Fruit fly (Drosophila melanogaster) whole organism, prepupa: ENCODE data around the gene cmb.

Experiments used
- Blimp-1 ChIP-seq: fragments of 200-800 bp; sonication (Bioruptor generic); optimal IDR thresholded peaks from 3 replicates; lab custom pipeline; 2017; ENCODE audit warnings: missing biosample characterization, missing genetic modification characterization, mild to moderate bottlenecking, moderate library complexity, missing genetic modification reagents
- CG10631 ChIP-seq: fragments of 200-800 bp; sonication (Bioruptor generic); optimal IDR thresholded peaks from 2 replicates; lab custom pipeline; 2016; ENCODE audit warnings: missing biosample characterization, missing genetic modification characterization
- CG10669 ChIP-seq: fragments of 200-800 bp; sonication (Bioruptor generic); optimal IDR thresholded peaks from 3 replicates; lab custom pipeline; 2018; ENCODE audit warnings: missing biosample characterization, mild to moderate bottlenecking, missing genetic modification characterization, moderate library complexity
- CG11294 ChIP-seq: fragments of 200-800 bp; sonication (Bioruptor generic); IDR thresholded peaks from 2 replicates; pipeline ENCODE4 v1.3.6; 2022; ENCODE audit warnings: missing biosample characterization, missing genetic modification characterization
- CG11762 ChIP-seq: fragments of 200-800 bp; sonication (Bioruptor generic); optimal IDR thresholded peaks from 3 replicates; lab custom pipeline; 2016; ENCODE audit warnings: missing biosample characterization, missing genetic modification characterization; ENCODE audit not compliant: insufficient read depth
- CG11902 ChIP-seq: fragments of 200-800 bp; sonication (Bioruptor generic); optimal IDR thresholded peaks from 3 replicates; lab custom pipeline; 2016; ENCODE audit warnings: missing biosample characterization, missing genetic modification characterization
- CG1621 ChIP-seq: fragments of 200-800 bp; sonication (Bioruptor generic); optimal IDR thresholded peaks from 3 replicates; lab custom pipeline; 2018; ENCODE audit warnings: missing biosample characterization, mild to moderate bottlenecking, missing genetic modification characterization
- CG16779 ChIP-seq: fragments of 200-800 bp; sonication (Bioruptor generic); optimal IDR thresholded peaks from 3 replicates; lab custom pipeline; 2017; ENCODE audit warnings: missing biosample characterization, mild to moderate bottlenecking, missing genetic modification characterization
- CG3032 ChIP-seq: fragments of 200-800 bp; optimal IDR thresholded peaks from 2 replicates; lab custom pipeline; 2019; ENCODE audit warnings: missing biosample characterization, mild to moderate bottlenecking, missing genetic modification characterization, moderate library complexity
- CG32006 ChIP-seq: fragments of 200-800 bp; sonication (Bioruptor generic); optimal IDR thresholded peaks from 3 replicates; lab custom pipeline; 2017; ENCODE audit warnings: missing biosample characterization, mild to moderate bottlenecking, missing genetic modification characterization
- CG34406 ChIP-seq: fragments of 200-800 bp; sonication (Bioruptor generic); optimal IDR thresholded peaks from 3 replicates; lab custom pipeline; 2016; ENCODE audit warnings: missing biosample characterization, missing genetic modification characterization
- CG4318 ChIP-seq: fragments of 200-800 bp; sonication (Bioruptor generic); optimal IDR thresholded peaks from 3 replicates; lab custom pipeline; 2017; ENCODE audit warnings: missing biosample characterization, mild to moderate bottlenecking, missing genetic modification characterization
- CG6163 ChIP-seq: fragments of 200-800 bp; sonication (Bioruptor generic); IDR thresholded peaks from 3 replicates; pipeline ENCODE4 v1.3.6; 2022; ENCODE audit warnings: missing biosample characterization, missing genetic modification characterization
- CG6276 ChIP-seq: fragments of 200-800 bp; sonication (Bioruptor generic); optimal IDR thresholded peaks from 2 replicates; lab custom pipeline; 2017; ENCODE audit warnings: missing biosample characterization, mild to moderate bottlenecking, missing genetic modification characterization
- CG6792 ChIP-seq: fragments of 200-800 bp; sonication (Bioruptor generic); optimal IDR thresholded peaks from 3 replicates; lab custom pipeline; 2016; ENCODE audit warnings: missing biosample characterization, missing genetic modification characterization
- CG6808 ChIP-seq: fragments of 200-800 bp; sonication (Bioruptor generic); optimal IDR thresholded peaks from 3 replicates; lab custom pipeline; 2017; ENCODE audit warnings: missing biosample characterization, missing genetic modification characterization, mild to moderate bottlenecking, moderate library complexity, missing genetic modification reagents
- CG6854 ChIP-seq: fragments of 200-800 bp; sonication (Bioruptor generic); optimal IDR thresholded peaks from 2 replicates; lab custom pipeline; 2017; ENCODE audit warnings: missing biosample characterization, mild to moderate bottlenecking, missing genetic modification characterization
- CG7368 ChIP-seq: fragments of 200-800 bp; sonication (Bioruptor generic); optimal IDR thresholded peaks from 3 replicates; lab custom pipeline; 2016; ENCODE audit warnings: missing biosample characterization, missing genetic modification characterization
- CG8319 ChIP-seq: fragments of 200-800 bp; sonication (Bioruptor generic); optimal IDR thresholded peaks from 3 replicates; lab custom pipeline; 2016; ENCODE audit warnings: missing biosample characterization, missing genetic modification characterization
- CG8632 ChIP-seq: fragments of 200-800 bp; sonication (Bioruptor generic); optimal IDR thresholded peaks from 3 replicates; lab custom pipeline; 2016; ENCODE audit warnings: missing biosample characterization, missing genetic modification characterization
- CG9139 ChIP-seq: fragments of 200-800 bp; sonication (Bioruptor generic); optimal IDR thresholded peaks from 3 replicates; lab custom pipeline; 2017; ENCODE audit warnings: missing biosample characterization, mild to moderate bottlenecking, missing genetic modification characterization
- Eip78C ChIP-seq: fragments of 200-800 bp; sonication (Bioruptor generic); peaks from one replicate; lab custom pipeline; 2016; ENCODE audit warnings: missing biosample characterization, missing genetic modification characterization
- Eip93F ChIP-seq: fragments of 200-800 bp; sonication (Bioruptor generic); optimal IDR thresholded peaks from 2 replicates; lab custom pipeline; 2016; ENCODE audit warnings: missing biosample characterization, mild to moderate bottlenecking, missing genetic modification characterization
- Ets96B ChIP-seq: fragments of 200-800 bp; optimal IDR thresholded peaks from 2 replicates; lab custom pipeline; 2019; ENCODE audit warnings: missing biosample characterization, mild to moderate bottlenecking, missing genetic modification characterization, moderate library complexity
- Hr38 ChIP-seq: sonication (Bioruptor generic); optimal IDR thresholded peaks from 2 replicates; lab custom pipeline; 2016; ENCODE audit warnings: missing biosample characterization, missing genetic modification characterization
- Hr39 ChIP-seq: fragments of 200-800 bp; sonication (Bioruptor generic); optimal IDR thresholded peaks from 2 replicates; lab custom pipeline; 2016; ENCODE audit warnings: missing biosample characterization, missing genetic modification characterization
- OdsH ChIP-seq: fragments of 200-800 bp; sonication (Bioruptor generic); optimal IDR thresholded peaks from 3 replicates; lab custom pipeline; 2016; ENCODE audit warnings: missing biosample characterization, missing genetic modification characterization
- Smox ChIP-seq: fragments of 200-800 bp; sonication (Bioruptor generic); optimal IDR thresholded peaks from 3 replicates; lab custom pipeline; 2016; ENCODE audit warnings: missing biosample characterization, missing genetic modification characterization
- Sox102F ChIP-seq: fragments of 200-800 bp; sonication (Bioruptor generic); optimal IDR thresholded peaks from 2 replicates; lab custom pipeline; 2016; ENCODE audit warnings: missing biosample characterization, mild to moderate bottlenecking, missing genetic modification characterization
- Sox14 ChIP-seq: fragments of 200-800 bp; sonication (Bioruptor generic); optimal IDR thresholded peaks from 3 replicates; lab custom pipeline; 2016; ENCODE audit warnings: missing biosample characterization, missing genetic modification characterization
- Sox15 ChIP-seq: fragments of 200-800 bp; sonication (Bioruptor generic); optimal IDR thresholded peaks from 3 replicates; lab custom pipeline; 2016; ENCODE audit warnings: missing biosample characterization, missing genetic modification characterization
- achi ChIP-seq: fragments of 200-800 bp; sonication (Bioruptor generic); optimal IDR thresholded peaks from 3 replicates; lab custom pipeline; 2016; ENCODE audit warnings: missing biosample characterization, missing genetic modification characterization
- cyc ChIP-seq: fragments of 200-800 bp; sonication (Bioruptor generic); optimal IDR thresholded peaks from 3 replicates; lab custom pipeline; 2016; ENCODE audit warnings: missing biosample characterization, missing genetic modification characterization
- dac ChIP-seq: fragments of 200-800 bp; sonication (Bioruptor generic); optimal IDR thresholded peaks from 2 replicates; lab custom pipeline; 2017; ENCODE audit warnings: missing biosample characterization, mild to moderate bottlenecking, missing genetic modification characterization
- eg ChIP-seq: fragments of 200-800 bp; sonication (Bioruptor generic); IDR thresholded peaks from 3 replicates; pipeline ENCODE4 v1.3.6; 2022; ENCODE audit warnings: missing biosample characterization, missing genetic modification characterization
- esn ChIP-seq: fragments of 200-800 bp; sonication (Bioruptor generic); optimal IDR thresholded peaks from 2 replicates; lab custom pipeline; 2016; ENCODE audit warnings: missing biosample characterization, mild to moderate bottlenecking, missing genetic modification characterization, moderate library complexity
- fd59A ChIP-seq: fragments of 200-800 bp; sonication (Bioruptor generic); optimal IDR thresholded peaks from 2 replicates; lab custom pipeline; 2017; ENCODE audit warnings: missing biosample characterization, mild to moderate bottlenecking, missing genetic modification characterization, missing genetic modification reagents
- fkh ChIP-seq: fragments of 200-800 bp; sonication (Bioruptor generic); optimal IDR thresholded peaks from 3 replicates; lab custom pipeline; 2017; ENCODE audit warnings: missing biosample characterization, mild to moderate bottlenecking, missing genetic modification characterization, moderate library complexity
- net ChIP-seq: fragments of 200-800 bp; sonication (Bioruptor generic); optimal IDR thresholded peaks from 3 replicates; lab custom pipeline; 2016; ENCODE audit warnings: missing biosample characterization, missing genetic modification characterization
- spab ChIP-seq: fragments of 200-800 bp; sonication (Bioruptor generic); optimal IDR thresholded peaks from 2 replicates; lab custom pipeline; 2017; ENCODE audit warnings: missing biosample characterization, mild to moderate bottlenecking, missing genetic modification characterization, missing genetic modification reagents
- svp ChIP-seq: fragments of 200-800 bp; sonication (Bioruptor generic); peaks from one replicate; lab custom pipeline; 2016; ENCODE audit warnings: missing biosample characterization, missing genetic modification characterization
- topi ChIP-seq: fragments of 200-800 bp; sonication (Bioruptor generic); optimal IDR thresholded peaks from 3 replicates; lab custom pipeline; 2016; ENCODE audit warnings: missing biosample characterization, missing genetic modification characterization

cmb gene

dm6 chr3L:13488129-13488876 is 45.9 kb downstream of the cmb start (continued):
- TF ChIP-seq CG7368 (GFP tag; lab: Kevin White, UChicago) (peak; percentile 45), dac (GFP tag; lab: Kevin White, UChicago) (no peak), CG6808 (peak; percentile 13), Hr39 (peak; percentile 62), fkh (no peak), svp (GFP tag; lab: Kevin White, UChicago) (peak; percentile 93), CG16779 (tag; lab: Kevin White, UChicago) (no peak), fd59A (GFP tag; lab: Kevin White, UChicago) (no peak), CG6276 (GFP tag; lab: Kevin White, UChicago) (no peak), CG34406 (peak; percentile 28), CG11294 (GFP tag; lab: Robert Waterston, UW) (no peak), CG9139 (GFP tag; lab: Kevin White, UChicago) (no peak), CG8632 (GFP tag; lab: Kevin White, UChicago) (peak; percentile 26), CG8319 (GFP tag; lab: Kevin White, UChicago) (peak; percentile 26), Hr38 (GFP tag; lab: Kevin White, UChicago) (no peak), CG6792 (peak; percentile 5), CG3032 (tag; lab: Kevin White, UChicago) (no peak), Sox14 (peak; percentile 58), CG1621 (tag; lab: Kevin White, UChicago) (no peak), eg (peak; percentile 16; the same call in 1 of the 3 replicates), achi (GFP tag; lab: Kevin White, UChicago) (peak; percentile 37), Sox15 (no peak), Ets96B (no peak), Sox102F (GFP tag; lab: Kevin White, UChicago) (peak; percentile 60), Blimp-1 (GFP tag; lab: Kevin White, UChicago) (no peak), CG32006 (peak; percentile 47), cyc (GFP tag; lab: Kevin White, UChicago) (peak; percentile 58), CG11902 (GFP tag; lab: Kevin White, UChicago) (no peak), CG11762 (GFP tag; lab: Kevin White, UChicago) (no peak), spab (peak; percentile 38), esn (GFP tag; lab: Kevin White, UChicago) (peak; percentile 88), OdsH (peak; percentile 9)

DNA sequence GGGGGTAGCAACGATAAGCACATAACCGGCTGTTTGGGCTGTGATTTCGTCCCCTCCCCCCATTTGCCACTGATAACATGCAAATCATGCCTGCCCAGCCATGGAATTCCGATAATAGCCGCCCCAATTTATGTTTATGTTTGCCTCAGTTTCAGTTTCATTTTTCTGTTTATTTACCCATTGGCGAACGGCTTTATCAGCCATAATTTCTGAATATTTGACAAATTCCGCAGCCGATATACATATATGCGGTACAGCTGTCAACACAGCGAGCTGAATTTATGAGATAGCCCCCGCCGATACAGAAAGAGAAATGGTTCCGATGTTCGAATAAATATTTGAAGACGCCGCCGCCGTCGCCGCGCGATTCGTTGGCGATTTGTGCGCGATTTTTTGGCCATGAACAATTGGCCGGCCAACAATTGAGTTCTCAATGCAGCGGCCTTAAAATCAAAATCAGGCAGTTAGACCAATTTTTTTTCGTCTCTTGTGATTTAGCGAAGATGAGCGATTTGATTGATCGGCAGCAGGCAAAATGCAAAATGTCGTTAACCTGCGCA is 46.9 kb downstream of the cmb start:
- TF ChIP-seq Sox14 (no peak), fkh (peak; percentile 63)

dm6 chr3L:13490689-13491348 is 48.4 kb downstream of the cmb start:
- TF ChIP-seq CG16779 (tag; lab: Kevin White, UChicago): no peak
- peak; percentile 25 for TF ChIP-seq fkh
- peak; percentile 26 for TF ChIP-seq Eip78C (GFP tag; lab: Kevin White, UChicago)
- TF ChIP-seq, all 60 proteins: peak for 2

DNA sequence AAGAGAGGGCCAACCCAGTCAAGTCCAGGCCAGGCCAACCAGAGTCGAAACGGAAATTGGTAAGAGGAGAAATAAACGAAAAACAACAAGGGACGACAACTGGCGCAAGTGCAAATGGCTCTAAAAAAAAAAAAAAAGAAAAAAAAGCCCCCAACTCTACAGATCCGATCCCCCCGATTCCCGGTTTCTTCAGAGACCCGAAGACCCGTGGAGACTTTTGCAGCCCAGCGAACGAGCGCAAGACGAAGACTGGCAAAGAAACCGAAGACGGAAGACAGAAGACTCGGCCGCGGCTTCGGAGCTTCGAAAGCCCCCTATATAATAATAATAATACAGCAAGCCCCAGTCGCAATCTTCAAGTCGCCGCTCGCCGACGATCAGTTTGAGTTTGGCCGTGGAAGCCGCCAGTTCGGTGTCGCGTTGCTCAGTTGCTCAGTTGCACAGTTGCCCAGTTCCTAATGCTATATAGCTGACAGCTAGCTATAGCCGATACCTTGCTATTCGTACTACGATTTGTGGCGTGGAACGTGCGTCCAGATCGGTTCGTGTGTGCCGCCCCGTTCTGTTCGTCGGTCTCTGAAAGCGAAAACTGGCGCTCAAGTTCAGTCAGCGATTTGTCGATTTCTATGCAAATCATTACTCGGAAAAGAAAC is 52.1 kb downstream of the cmb start:
- TF ChIP-seq fkh (no peak), Eip78C (GFP tag; lab: Kevin White, UChicago) (peak; percentile 88), Ets96B (peak; percentile 32), CG16779 (tag; lab: Kevin White, UChicago) (peak; percentile 5), net (GFP tag; lab: Kevin White, UChicago) (peak; percentile 72), CG11294 (GFP tag; lab: Robert Waterston, UW) (no peak), CG6163 (peak; percentile 93), CG11762 (GFP tag; lab: Kevin White, UChicago) (peak; percentile 51), CG6808 (peak; percentile 79), CG10669 (peak; percentile 46), CG4318 (GFP tag; lab: Kevin White, UChicago) (no peak), Sox14 (peak; percentile 35), Smox (GFP tag; lab: Kevin White, UChicago) (no peak), CG32006 (no peak), CG34406 (peak; percentile 68), Eip93F (peak; percentile 56), CG8632 (GFP tag; lab: Kevin White, UChicago) (peak; percentile 63), topi (peak; percentile 31), CG10631 (GFP tag; lab: Kevin White, UChicago) (no peak), CG6854 (peak; percentile 62)
